Worm (Caenorhabditis elegans): ENCODE measurements around the gene F21A3.11.

DNA sequence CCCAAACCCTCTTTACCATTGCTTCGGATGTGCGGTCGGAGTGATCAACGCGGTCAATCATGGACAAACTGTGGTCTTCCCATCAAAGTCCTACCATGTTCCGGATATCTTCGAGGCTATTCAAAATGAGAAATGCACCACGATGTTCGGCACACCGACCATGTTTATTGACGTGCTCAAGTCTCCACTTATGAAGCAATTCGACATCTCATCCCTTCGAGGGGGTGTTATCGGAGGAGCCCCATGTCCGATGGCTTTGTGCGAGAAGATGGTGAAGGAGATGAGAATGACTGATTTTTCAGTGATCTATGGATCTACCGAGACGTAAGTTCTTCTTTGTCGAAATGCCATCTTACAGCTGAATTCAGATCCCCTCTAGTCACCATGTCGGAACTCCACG is 35.4 kb upstream of the F21A3.11 start:
- no peak for TF ChIP-seq flt-1 (GFP tag; IDR thresholded peaks at IDR 0.05)
- no peak for TF ChIP-seq klf-2 (GFP tag; conservative IDR thresholded peaks at IDR 0.05)
- TF ChIP-seq ztf-23 (GFP tag; IDR thresholded peaks at IDR 0.05): no peak
- TF ChIP-seq ztf-29 (GFP tag; IDR thresholded peaks at IDR 0.05): no peak
- TF ChIP-seq med-1 (GFP tag; optimal IDR thresholded peaks at IDR 0.05; ENCODE audit: insufficient read depth): no peak
- TF ChIP-seq T22C8.4 (GFP tag; IDR thresholded peaks at IDR 0.05): no peak
- TF ChIP-seq tab-1 (GFP tag; IDR thresholded peaks at IDR 0.05): no peak
- TF ChIP-seq ref-1 (GFP tag; conservative IDR thresholded peaks at IDR 0.05): no peak
- TF ChIP-seq cog-1 (tag; optimal IDR thresholded peaks at IDR 0.05): no peak

Measured in whole organism, midembryonic.